Worm (Caenorhabditis elegans) whole organism, mixed stage, embryonic: Measurements from ENCODE around the gene col-20.
A peak's percentile ranks its signal among the peaks of the same experiment; 100 is the strongest.

Experiments
- blmp-1 ChIP-seq: fragments of 150-350 bp; optimal IDR thresholded peaks from 2 replicates; lab custom pipeline; 2014; ENCODE audit warnings: missing biosample characterization, missing genetic modification characterization
- elt-1 ChIP-seq: sonication (generic microtip); optimal IDR thresholded peaks from 2 replicates; lab custom pipeline; 2017; ENCODE audit warnings: missing genetic modification characterization, mild to moderate bottlenecking, missing compliant biosample characterization, antibody characterized with exemption, moderate library complexity, borderline replicate concordance; ENCODE audit not compliant: insufficient read depth
- nhr-12 ChIP-seq: fragments of 150-350 bp; optimal IDR thresholded peaks from 2 replicates; lab custom pipeline; 2014; ENCODE audit warnings: missing biosample characterization, missing genetic modification characterization
- sem-2 ChIP-seq: fragments of 200-800 bp; sonication (Bioruptor generic); optimal IDR thresholded peaks from 2 replicates; lab custom pipeline; 2018; ENCODE audit warnings: mild to moderate bottlenecking, missing genetic modification characterization, missing compliant biosample characterization
- snpc-4 ChIP-seq: fragments of 150-350 bp; optimal IDR thresholded peaks from 2 replicates; lab custom pipeline; 2014; ENCODE audit warnings: missing biosample characterization, missing genetic modification characterization
- unc-120 ChIP-seq: sonication (generic microtip); optimal IDR thresholded peaks from 2 replicates; lab custom pipeline; 2017; ENCODE audit warnings: missing genetic modification characterization, missing compliant biosample characterization; ENCODE audit not compliant: poor library complexity, severe bottlenecking
- unc-39 ChIP-seq: fragments of 150-350 bp; optimal IDR thresholded peaks from 2 replicates; lab custom pipeline; 2014; ENCODE audit warnings: missing biosample characterization, missing genetic modification characterization

DNA sequence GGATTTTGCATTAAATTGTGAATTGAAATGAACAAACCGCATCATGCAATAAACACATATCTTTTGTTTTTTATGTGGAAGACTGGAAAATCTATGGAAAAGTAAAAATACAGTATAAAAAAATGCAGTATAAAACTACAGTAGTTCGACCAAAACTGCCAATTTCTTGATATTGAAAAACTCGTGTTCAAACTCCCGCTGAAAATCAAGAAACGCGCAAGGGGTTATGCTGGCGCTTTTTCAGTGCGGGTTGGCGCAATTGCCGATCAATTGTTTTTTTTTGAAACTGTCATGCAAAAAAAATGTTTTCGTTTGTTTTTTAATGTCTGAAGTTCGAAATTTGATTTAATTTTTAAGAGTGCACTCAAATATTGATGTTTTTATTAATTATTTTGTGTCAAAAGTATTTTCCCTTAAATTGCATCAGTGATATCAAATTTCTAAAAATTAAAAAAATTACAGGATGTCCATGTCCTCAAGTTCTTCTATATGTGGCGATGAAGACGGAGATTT is 18.9 kb downstream of the col-20 start, which contains the start of gene dnj-9:
- TF ChIP-seq nhr-12 (tag; lab: Kevin White, UChicago) (no peak), sem-2 (GFP tag; lab: Kevin White, UChicago) (no peak), snpc-4 (no peak), unc-120 (no peak), elt-1 (no peak), unc-39 (no peak), blmp-1 (tag; lab: Kevin White, UChicago) (peak; percentile 15)
